In the genomic region with DNA sequence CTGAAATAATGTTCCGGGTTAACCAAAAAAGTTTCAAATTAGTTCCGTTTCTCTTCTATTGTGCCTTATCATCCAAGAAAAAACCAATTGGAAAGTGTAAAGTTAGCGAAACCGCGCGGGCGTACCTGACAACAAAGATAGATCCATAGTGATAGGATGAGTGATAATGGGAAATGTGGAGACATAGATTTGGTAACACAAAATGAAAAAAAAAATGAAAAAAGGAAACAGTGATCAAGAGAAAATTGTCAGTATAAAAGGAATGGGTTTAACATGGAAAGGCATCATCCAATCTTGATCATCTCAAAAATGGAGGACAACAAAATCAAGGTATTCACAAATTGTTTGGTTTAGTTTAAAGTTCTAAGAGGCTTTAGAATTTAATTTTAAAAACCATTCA, we compare ENCODE assay signal across 2 worm cellular contexts.
TF ChIP-seq lines count a peak whose summit lies in the region.

A gene (plus strand): TSS at position 301 of the 400 bp plus-strand sequence.

TF ChIP-seq in whole organism, L1 larva, 84 proteins besides CTCF, POLR2A, EP300 and RAD21:
- TF ChIP-seq ceh-82 (tag; optimal IDR thresholded peaks at IDR 0.05; lab: Kevin White, UChicago): no peak
- no peak for TF ChIP-seq nhr-76 (tag; optimal IDR thresholded peaks at IDR 0.05; lab: Kevin White, UChicago)
- peak; percentile 26 for TF ChIP-seq blmp-1 (tag; optimal IDR thresholded peaks at IDR 0.05; lab: Kevin White, UChicago)

TF ChIP-seq in whole organism, L4 larva, 104 proteins besides CTCF, POLR2A, EP300 and RAD21:
- TF ChIP-seq fos-1 (tag; optimal IDR thresholded peaks at IDR 0.05; lab: Kevin White, UChicago): no peak
- TF ChIP-seq cey-2 (tag; optimal IDR thresholded peaks at IDR 0.05; lab: Kevin White, UChicago; ENCODE audit: borderline replicate concordance, insufficient read depth): peak; percentile 47
